Worm (Caenorhabditis elegans) whole organism, late embryonic: Measurements from ENCODE around the gene hil-1.

ENCODE experiments used
- dmd-4 ChIP-seq: sonication (generic microtip); optimal IDR thresholded peaks from 2 replicates; lab custom pipeline; 2016; ENCODE audit warnings: borderline replicate concordance, missing genetic modification characterization, missing compliant biosample characterization
- elt-2 ChIP-seq: sonication (generic microtip); optimal IDR thresholded peaks from 2 replicates; lab custom pipeline; 2016; ENCODE audit warnings: missing genetic modification reagents, missing genetic modification characterization, missing compliant biosample characterization
- pat-9 ChIP-seq: fragments of 200-800 bp; sonication (Bioruptor generic); optimal IDR thresholded peaks from 2 replicates; lab custom pipeline; 2018; ENCODE audit warnings: mild to moderate bottlenecking, missing genetic modification characterization, moderate library complexity, missing compliant biosample characterization
- tbx-2 ChIP-seq: sonication (generic microtip); optimal IDR thresholded peaks from 2 replicates; lab custom pipeline; 2016; ENCODE audit warnings: missing genetic modification characterization, missing compliant biosample characterization
- ttx-3 ChIP-seq: sonication (generic microtip); optimal IDR thresholded peaks from 2 replicates; lab custom pipeline; 2016; ENCODE audit warnings: missing genetic modification reagents, missing genetic modification characterization, missing compliant biosample characterization

DNA sequence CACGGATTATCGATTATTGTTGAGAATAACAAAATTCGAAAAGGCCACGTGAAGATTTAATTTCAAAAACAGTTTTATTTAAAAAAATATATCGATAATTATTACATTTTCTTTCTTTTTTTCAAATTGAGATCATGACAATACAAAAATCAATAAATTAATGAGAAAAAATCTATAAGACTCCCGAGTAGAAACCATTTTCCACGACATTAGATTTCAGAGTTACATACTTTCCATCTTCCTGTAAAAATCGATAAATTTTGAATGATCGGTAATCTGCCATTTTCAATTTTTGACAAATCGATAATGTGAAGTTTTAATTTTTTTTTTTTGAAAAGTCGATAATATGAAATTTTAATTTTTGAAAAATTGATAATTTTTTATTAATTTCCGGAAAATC, 3.9 kb upstream of the hil-1 start, which contains the start of gene C30G7.3:
- TF ChIP-seq elt-2 (tag; lab: Kevin White, UChicago) (no peak), pat-9 (tag; lab: Kevin White, UChicago) (no peak), dmd-4 (tag; lab: Kevin White, UChicago) (no peak), tbx-2 (tag; lab: Kevin White, UChicago) (no peak), ttx-3 (no peak)
